Worm (Caenorhabditis elegans) whole organism, late embryonic: ENCODE measurements around the gene Y44A6C.2.

Source experiments
- C08G9.2 ChIP-seq: sonication (generic microtip); optimal IDR thresholded peaks from 2 replicates; lab custom pipeline; 2016; ENCODE audit warnings: mild to moderate bottlenecking, missing genetic modification characterization, moderate library complexity, missing compliant biosample characterization
- ceh-18 ChIP-seq: sonication (generic microtip); optimal IDR thresholded peaks from 2 replicates; lab custom pipeline; 2016; ENCODE audit warnings: missing genetic modification characterization, missing compliant biosample characterization
- nhr-11 ChIP-seq: fragments of 150-350 bp; optimal IDR thresholded peaks from 2 replicates; lab custom pipeline; 2014; ENCODE audit warnings: missing biosample characterization, missing genetic modification characterization
- pha-4 ChIP-seq: fragments of 150-350 bp; optimal IDR thresholded peaks from 2 replicates; lab custom pipeline; 2018; ENCODE audit warnings: missing biosample characterization, missing genetic modification reagents, missing genetic modification characterization
- pqm-1 ChIP-seq: sonication (generic microtip); optimal IDR thresholded peaks from 2 replicates; lab custom pipeline; 2016; ENCODE audit warnings: missing genetic modification characterization, missing compliant biosample characterization
- ref-2 ChIP-seq: sonication (generic microtip); optimal IDR thresholded peaks from 2 replicates; lab custom pipeline; 2016; ENCODE audit warnings: missing genetic modification characterization, missing compliant biosample characterization
- unc-86 ChIP-seq: sonication (generic microtip); optimal IDR thresholded peaks from 2 replicates; lab custom pipeline; 2016; ENCODE audit warnings: missing genetic modification characterization, missing compliant biosample characterization

DNA sequence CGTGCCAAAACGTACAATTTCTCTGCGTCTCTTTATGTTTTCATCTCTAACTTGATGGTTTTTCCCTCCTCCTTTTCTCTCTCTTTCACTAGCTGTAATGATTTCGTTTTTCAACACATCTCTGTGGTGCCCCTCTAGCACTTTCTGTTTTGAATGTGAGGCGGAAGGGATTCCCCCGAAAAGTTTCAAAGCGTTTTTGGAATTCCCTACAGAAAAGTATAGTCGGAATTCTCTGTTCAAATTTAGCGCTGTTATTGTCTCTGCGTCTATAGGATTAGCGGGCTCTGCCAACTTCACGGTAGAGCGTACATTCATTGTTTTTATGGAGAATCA, 9.1 kb upstream of the Y44A6C.2 start:
- TF ChIP-seq pha-4 (no peak), ref-2 (tag; lab: Kevin White, UChicago) (no peak), C08G9.2 (no peak), ceh-18 (peak; percentile 69), nhr-11 (tag; lab: Kevin White, UChicago) (no peak), pqm-1 (tag; lab: Kevin White, UChicago) (no peak), unc-86 (tag; lab: Kevin White, UChicago) (no peak)
